Worm (Caenorhabditis elegans) whole organism, L3 larva: Measurements from ENCODE around the gene col-89.

Experiments used
- R02D3.7 ChIP-seq: fragments of 150-350 bp; optimal IDR thresholded peaks from 2 replicates; lab custom pipeline; 2014; ENCODE audit warnings: missing biosample characterization, missing genetic modification characterization
- ZK546.5 ChIP-seq: sonication (generic microtip); optimal IDR thresholded peaks from 2 replicates; lab custom pipeline; 2017; ENCODE audit warnings: missing biosample characterization, missing genetic modification characterization
- aly-2 ChIP-seq: fragments of 150-350 bp; optimal IDR thresholded peaks from 2 replicates; lab custom pipeline; 2014; ENCODE audit warnings: missing biosample characterization, missing genetic modification characterization
- ama-1 ChIP-seq: fragments of 150-350 bp; optimal IDR thresholded peaks from 2 replicates; lab custom pipeline; 2018
- ceh-28 ChIP-seq: fragments of 150-350 bp; optimal IDR thresholded peaks from 2 replicates; lab custom pipeline; 2014; ENCODE audit warnings: missing biosample characterization, missing genetic modification reagents, missing genetic modification characterization
- ceh-9 ChIP-seq: sonication (generic microtip); optimal IDR thresholded peaks from 2 replicates; lab custom pipeline; 2018; ENCODE audit warnings: missing biosample characterization, missing genetic modification characterization
- daf-12 ChIP-seq: fragments of 150-350 bp; optimal IDR thresholded peaks from 2 replicates; lab custom pipeline; 2014; ENCODE audit warnings: missing biosample characterization, missing genetic modification reagents, missing genetic modification characterization
- egl-27 ChIP-seq: sonication (generic microtip); optimal IDR thresholded peaks from 4 replicates; lab custom pipeline; 2017; ENCODE audit warnings: missing biosample characterization, missing genetic modification reagents, missing genetic modification characterization
- egl-5 ChIP-seq: fragments of 150-350 bp; optimal IDR thresholded peaks from 2 replicates; lab custom pipeline; 2017; ENCODE audit warnings: missing biosample characterization, missing genetic modification reagents, missing genetic modification characterization, inconsistent platforms
- elt-2 ChIP-seq: sonication (generic microtip); optimal IDR thresholded peaks from 2 replicates; lab custom pipeline; 2016; ENCODE audit warnings: missing genetic modification reagents, mild to moderate bottlenecking, missing genetic modification characterization, missing compliant biosample characterization
- elt-3 ChIP-seq, 3 experiments: fragments of 150-350 bp in 1 of 3; sonication (generic microtip) in 2 of 3; optimal IDR thresholded peaks; 2 replicates in 2 of 3; 4 replicates in 1 of 3; lab custom pipeline; 2014 to 2017; ENCODE audit warnings: missing biosample characterization in 3 of 3, missing genetic modification characterization in 3 of 3
- eor-1 ChIP-seq, 2 experiments: fragments of 150-350 bp; optimal IDR thresholded peaks; 2 replicates each; lab custom pipeline; 2014 to 2018; ENCODE audit warnings: missing biosample characterization in 2 of 2, missing genetic modification characterization in 2 of 2
- fkh-10 ChIP-seq: sonication (generic microtip); optimal IDR thresholded peaks from 2 replicates; lab custom pipeline; 2017; ENCODE audit warnings: missing biosample characterization, missing genetic modification reagents, missing genetic modification characterization
- fkh-2 ChIP-seq: fragments of 150-350 bp; optimal IDR thresholded peaks from 2 replicates; lab custom pipeline; 2014; ENCODE audit warnings: missing biosample characterization, missing genetic modification reagents, missing genetic modification characterization
- fos-1 ChIP-seq: fragments of 150-350 bp; optimal IDR thresholded peaks from 2 replicates; lab custom pipeline; 2014; ENCODE audit warnings: missing biosample characterization, missing genetic modification characterization
- hmg-11 ChIP-seq: sonication (generic microtip); optimal IDR thresholded peaks from 2 replicates; lab custom pipeline; 2016; ENCODE audit warnings: missing genetic modification characterization, missing compliant biosample characterization
- jun-1 ChIP-seq: fragments of 150-350 bp; optimal IDR thresholded peaks from 2 replicates; lab custom pipeline; 2014; ENCODE audit warnings: missing biosample characterization, missing genetic modification reagents, missing genetic modification characterization
- lin-15B ChIP-seq: fragments of 150-350 bp; optimal IDR thresholded peaks from 2 replicates; lab custom pipeline; 2014; ENCODE audit warnings: missing biosample characterization, missing genetic modification characterization
- lin-39 ChIP-seq: fragments of 150-350 bp; optimal IDR thresholded peaks from 2 replicates; lab custom pipeline; 2018; ENCODE audit warnings: missing biosample characterization, missing genetic modification reagents, missing genetic modification characterization
- lsy-12 ChIP-seq: sonication (generic microtip); optimal IDR thresholded peaks from 2 replicates; lab custom pipeline; 2016; ENCODE audit warnings: mild to moderate bottlenecking, missing genetic modification characterization, missing compliant biosample characterization
- mdl-1 ChIP-seq: fragments of 150-350 bp; optimal IDR thresholded peaks from 2 replicates; lab custom pipeline; 2014; ENCODE audit warnings: missing biosample characterization, missing genetic modification characterization
- mml-1 ChIP-seq: fragments of 150-350 bp; sonication (generic microtip); optimal IDR thresholded peaks from 3 replicates; lab custom pipeline; 2014; ENCODE audit warnings: missing biosample characterization, missing genetic modification characterization
- nfya-1 ChIP-seq: sonication (generic microtip); optimal IDR thresholded peaks from 2 replicates; lab custom pipeline; 2017; ENCODE audit warnings: missing genetic modification characterization, mild to moderate bottlenecking, missing compliant biosample characterization, antibody characterized with exemption, moderate library complexity; ENCODE audit not compliant: insufficient read depth
- nhr-11 ChIP-seq: fragments of 150-350 bp; optimal IDR thresholded peaks from 2 replicates; lab custom pipeline; 2014; ENCODE audit warnings: missing biosample characterization, missing genetic modification characterization
- nhr-12 ChIP-seq: fragments of 150-350 bp; optimal IDR thresholded peaks from 2 replicates; lab custom pipeline; 2014; ENCODE audit warnings: missing biosample characterization, missing genetic modification characterization
- nhr-23 ChIP-seq: fragments of 150-350 bp; optimal IDR thresholded peaks from 2 replicates; lab custom pipeline; 2014; ENCODE audit warnings: missing biosample characterization, missing genetic modification reagents, missing genetic modification characterization
- nhr-25 ChIP-seq: sonication (generic microtip); optimal IDR thresholded peaks from 2 replicates; lab custom pipeline; 2017; ENCODE audit warnings: missing biosample characterization, missing genetic modification characterization
- nhr-28 ChIP-seq: fragments of 150-350 bp; optimal IDR thresholded peaks from 2 replicates; lab custom pipeline; 2014; ENCODE audit warnings: missing biosample characterization, missing genetic modification characterization
- nhr-43 ChIP-seq: sonication (generic microtip); optimal IDR thresholded peaks from 2 replicates; lab custom pipeline; 2016; ENCODE audit warnings: mild to moderate bottlenecking, missing genetic modification characterization, missing compliant biosample characterization; ENCODE audit not compliant: poor library complexity, severe bottlenecking
- nhr-67 ChIP-seq: fragments of 150-350 bp; optimal IDR thresholded peaks from 2 replicates; lab custom pipeline; 2014; ENCODE audit warnings: missing biosample characterization, missing genetic modification characterization
- nhr-76 ChIP-seq: fragments of 150-350 bp; sonication (generic microtip); optimal IDR thresholded peaks from 5 replicates; lab custom pipeline; 2014; ENCODE audit warnings: missing biosample characterization, missing genetic modification characterization
- nhr-77 ChIP-seq: fragments of 150-350 bp; optimal IDR thresholded peaks from 2 replicates; lab custom pipeline; 2014; ENCODE audit warnings: missing biosample characterization, missing genetic modification characterization
- pha-4 ChIP-seq: fragments of 150-350 bp; optimal IDR thresholded peaks from 2 replicates; lab custom pipeline; 2014; ENCODE audit warnings: missing biosample characterization, missing genetic modification reagents, missing genetic modification characterization
- pqm-1 ChIP-seq: fragments of 150-350 bp; optimal IDR thresholded peaks from 2 replicates; lab custom pipeline; 2017; ENCODE audit warnings: missing biosample characterization, missing genetic modification characterization, inconsistent platforms
- sea-2 ChIP-seq: fragments of 150-350 bp; sonication (generic microtip); optimal IDR thresholded peaks from 4 replicates; lab custom pipeline; 2014; ENCODE audit warnings: missing biosample characterization, missing genetic modification reagents, missing genetic modification characterization
- skn-1 ChIP-seq: fragments of 150-350 bp; optimal IDR thresholded peaks from 2 replicates; lab custom pipeline; 2014; ENCODE audit warnings: missing biosample characterization, missing genetic modification characterization
- snpc-4 ChIP-seq: fragments of 150-350 bp; optimal IDR thresholded peaks from 2 replicates; lab custom pipeline; 2014; ENCODE audit warnings: missing biosample characterization, missing genetic modification characterization
- tbx-2 ChIP-seq: sonication (generic microtip); optimal IDR thresholded peaks from 2 replicates; lab custom pipeline; 2016; ENCODE audit warnings: mild to moderate bottlenecking, missing genetic modification characterization, missing compliant biosample characterization
- unc-39 ChIP-seq: sonication (generic microtip); optimal IDR thresholded peaks from 4 replicates; lab custom pipeline; 2017; ENCODE audit warnings: missing biosample characterization, missing genetic modification characterization
- unc-62 ChIP-seq: fragments of 150-350 bp; sonication (generic microtip); optimal IDR thresholded peaks from 4 replicates; lab custom pipeline; 2014; ENCODE audit warnings: missing biosample characterization, missing genetic modification reagents, missing genetic modification characterization
- zag-1 ChIP-seq: fragments of 150-350 bp; optimal IDR thresholded peaks from 2 replicates; lab custom pipeline; 2014; ENCODE audit warnings: missing biosample characterization, missing genetic modification characterization
- ztf-4 ChIP-seq: fragments of 150-350 bp; optimal IDR thresholded peaks from 2 replicates; lab custom pipeline; 2014; ENCODE audit warnings: missing biosample characterization, missing genetic modification characterization

col-89 gene

ce11 chrIII:4708909-4709308 lies 39.0 kb upstream of the col-89 start, which contains the start of gene T04A8.18:
Gene T04A8.18, plus strand, starts transcription at chrIII:4709209.
- no peak for TF ChIP-seq jun-1 (tag; lab: Kevin White, UChicago)
- TF ChIP-seq aly-2 (tag; lab: Kevin White, UChicago) = no peak
- TF ChIP-seq unc-39 (tag; lab: Kevin White, UChicago) = no peak
- no peak for TF ChIP-seq ZK546.5 (tag; lab: Kevin White, UChicago)
- TF ChIP-seq fos-1 (tag; lab: Kevin White, UChicago) = no peak
- no peak for TF ChIP-seq sea-2
- no peak for TF ChIP-seq mml-1 (tag; lab: Kevin White, UChicago)
- no peak for TF ChIP-seq lsy-12 (tag; lab: Kevin White, UChicago)
- no peak for TF ChIP-seq ceh-28
- TF ChIP-seq, all 47 proteins: peak for 0

DNA sequence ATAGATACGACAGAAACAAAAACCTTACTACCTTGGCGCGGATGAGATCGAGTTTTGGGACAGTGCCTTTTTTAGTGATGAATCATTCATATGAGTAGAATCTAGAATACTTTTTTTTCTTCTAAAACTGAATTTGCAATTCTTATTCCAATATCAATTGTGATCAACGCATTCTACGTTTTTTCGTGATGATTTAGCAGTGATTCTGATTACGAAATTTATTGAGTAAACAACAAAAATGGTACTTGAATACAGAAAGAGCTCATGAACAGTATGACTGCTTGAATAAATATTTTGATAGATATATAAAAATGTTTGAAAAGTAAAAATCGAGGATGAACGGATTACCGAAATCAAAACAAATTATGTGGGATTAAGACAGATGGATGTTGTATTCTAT lies 32.8 kb upstream of the col-89 start, which contains the start of gene him-18:
Gene him-18, minus strand, starts transcription at position 101 of the 400 bp plus-strand sequence.
- no peak for TF ChIP-seq elt-2 (tag; lab: Kevin White, UChicago)
- TF ChIP-seq lsy-12 (tag; lab: Kevin White, UChicago) = no peak
- TF ChIP-seq unc-62 (GFP tag; lab: Kevin White, UChicago) = no peak
- no peak for TF ChIP-seq tbx-2 (tag; lab: Kevin White, UChicago)
- no peak for TF ChIP-seq zag-1 (tag; lab: Kevin White, UChicago)
- no peak for TF ChIP-seq eor-1 (tag; optimal IDR thresholded peaks at IDR 0.05; lab: Kevin White, UChicago)
- TF ChIP-seq ama-1 (lab: Kevin White, UChicago) = no peak
- no peak for TF ChIP-seq ceh-28
- no peak for TF ChIP-seq fkh-10
- no peak for TF ChIP-seq lin-39 (tag; lab: Kevin White, UChicago)
- no peak for TF ChIP-seq elt-3 (tag; optimal IDR thresholded peaks at IDR 0.05; lab: Kevin White, UChicago)
- TF ChIP-seq skn-1 (tag; lab: Kevin White, UChicago) = no peak
- TF ChIP-seq unc-39 (tag; lab: Kevin White, UChicago) = no peak
- no peak for TF ChIP-seq mdl-1 (tag; lab: Kevin White, UChicago)
- no peak for TF ChIP-seq egl-5 (tag; lab: Kevin White, UChicago)
- TF ChIP-seq nhr-43 (tag; lab: Kevin White, UChicago) = no peak

- peak; percentile 3 for TF ChIP-seq nhr-43 (tag; lab: Kevin White, UChicago)
- no peak for TF ChIP-seq nhr-77
- TF ChIP-seq nhr-23 (tag; lab: Kevin White, UChicago) = peak; percentile 53
- TF ChIP-seq pha-4 = no peak
- TF ChIP-seq fkh-2 (tag; lab: Kevin White, UChicago) = no peak
- TF ChIP-seq lin-15B = peak; percentile 81
- peak; percentile 25 for TF ChIP-seq hmg-11 (tag; lab: Kevin White, UChicago)
- no peak for TF ChIP-seq aly-2 (tag; lab: Kevin White, UChicago)
- no peak for TF ChIP-seq elt-2 (tag; lab: Kevin White, UChicago)
- no peak for TF ChIP-seq zag-1 (tag; lab: Kevin White, UChicago)
- peak; percentile 58 for TF ChIP-seq R02D3.7
- no peak for TF ChIP-seq ztf-4 (tag; lab: Kevin White, UChicago)
- no peak for TF ChIP-seq mdl-1 (tag; lab: Kevin White, UChicago)
- no peak for TF ChIP-seq nfya-1 (tag; lab: Kevin White, UChicago)
- peak; percentile 73 for TF ChIP-seq lin-39 (tag; lab: Kevin White, UChicago)
- TF ChIP-seq jun-1 (tag; lab: Kevin White, UChicago) = no peak
- no peak for TF ChIP-seq ceh-9
- peak; percentile 35 for TF ChIP-seq egl-5 (tag; lab: Kevin White, UChicago)
- TF ChIP-seq nhr-25 (tag; lab: Kevin White, UChicago) = peak; percentile 54
- TF ChIP-seq nhr-12 (tag; lab: Kevin White, UChicago) = no peak
- TF ChIP-seq lsy-12 (tag; lab: Kevin White, UChicago) = no peak
- TF ChIP-seq, all 47 proteins: peak for 8
These were observed 27.2 kb upstream of the col-89 start, which contains the start of gene emb-5 for ce11 chrIII:4720620-4721227. Gene emb-5, minus strand, starts transcription at chrIII:4720670.

DNA sequence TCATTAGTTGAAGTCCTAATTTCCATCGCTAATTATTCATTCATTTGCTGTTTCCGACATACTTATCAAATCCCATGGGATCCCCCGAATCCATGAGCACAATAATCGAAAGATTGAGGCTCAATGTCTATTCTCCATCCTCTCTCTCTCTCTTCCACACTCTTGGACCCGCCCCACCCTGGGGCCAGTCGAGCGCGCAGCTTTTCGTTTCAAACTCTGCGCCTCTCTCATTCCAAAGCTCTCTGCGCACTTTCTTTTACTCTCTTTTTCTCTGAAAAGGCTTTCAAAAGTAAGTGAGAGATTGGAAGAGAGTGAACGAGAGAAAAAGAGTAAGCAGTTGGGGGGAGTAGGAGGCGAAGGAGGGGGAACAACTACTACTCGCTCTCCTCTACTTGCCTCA lies 26.2 kb upstream of the col-89 start, which contains the start of gene acy-1:
Gene acy-1, plus strand, starts transcription at position 346 of the 400 bp plus-strand sequence.
- TF ChIP-seq ceh-9 = no peak
- no peak for TF ChIP-seq nhr-28
- no peak for TF ChIP-seq fos-1 (tag; lab: Kevin White, UChicago)
- peak; percentile 91 for TF ChIP-seq egl-5 (tag; lab: Kevin White, UChicago)
- peak; percentile 79 for TF ChIP-seq lin-15B
- no peak for TF ChIP-seq eor-1 (tag; optimal IDR thresholded peaks at IDR 0.05; lab: Kevin White, UChicago)
- peak; percentile 59 for TF ChIP-seq nhr-11 (tag; lab: Kevin White, UChicago)
- peak; percentile 51 for TF ChIP-seq snpc-4
- peak; percentile 93 for TF ChIP-seq nfya-1 (tag; lab: Kevin White, UChicago)
- no peak for TF ChIP-seq ZK546.5 (tag; lab: Kevin White, UChicago)
- TF ChIP-seq nhr-76 (tag; lab: Kevin White, UChicago) = no peak
- no peak for TF ChIP-seq elt-3 (tag; optimal IDR thresholded peaks at IDR 0.05; lab: Kevin White, UChicago)
- TF ChIP-seq zag-1 (tag; lab: Kevin White, UChicago) = no peak
- TF ChIP-seq ceh-28 = peak; percentile 1
- TF ChIP-seq hmg-11 (tag; lab: Kevin White, UChicago) = peak; percentile 93
- TF ChIP-seq aly-2 (tag; lab: Kevin White, UChicago) = no peak
- TF ChIP-seq fkh-10 = peak; percentile 23
- TF ChIP-seq nhr-77 = no peak
- TF ChIP-seq egl-27 (tag; lab: Kevin White, UChicago) = no peak
- TF ChIP-seq sea-2 = no peak
- TF ChIP-seq pqm-1 (tag; lab: Kevin White, UChicago) = no peak
- TF ChIP-seq ama-1 (lab: Kevin White, UChicago) = no peak
- no peak for TF ChIP-seq daf-12 (tag; lab: Kevin White, UChicago)
- peak; percentile 48 for TF ChIP-seq nhr-23 (tag; lab: Kevin White, UChicago)
- TF ChIP-seq nhr-67 (tag; lab: Kevin White, UChicago) = no peak
- TF ChIP-seq R02D3.7 = peak; percentile 8
- no peak for TF ChIP-seq nhr-12 (tag; lab: Kevin White, UChicago)
